Worm (Caenorhabditis elegans) whole organism, mixed stage, embryonic: ENCODE measurements around the gene daf-18.

Experiments used
- M03D4.4 ChIP-seq: sonication (generic microtip); optimal IDR thresholded peaks from 2 replicates; lab custom pipeline; 2017; ENCODE audit warnings: mild to moderate bottlenecking, missing genetic modification characterization, missing compliant biosample characterization
- bed-3 ChIP-seq: fragments of 200-800 bp; sonication (Bioruptor generic); optimal IDR thresholded peaks from 3 replicates; lab custom pipeline; 2018; ENCODE audit warnings: mild to moderate bottlenecking, missing genetic modification characterization, moderate library complexity, missing compliant biosample characterization
- blmp-1 ChIP-seq: fragments of 150-350 bp; optimal IDR thresholded peaks from 2 replicates; lab custom pipeline; 2014; ENCODE audit warnings: missing biosample characterization, missing genetic modification characterization
- ceh-39 ChIP-seq: fragments of 150-350 bp; optimal IDR thresholded peaks from 2 replicates; lab custom pipeline; 2014; ENCODE audit warnings: missing biosample characterization, missing genetic modification characterization
- ces-1 ChIP-seq: fragments of 150-350 bp; optimal IDR thresholded peaks from 2 replicates; lab custom pipeline; 2014; ENCODE audit warnings: missing biosample characterization, missing genetic modification reagents, missing genetic modification characterization
- elt-3 ChIP-seq: fragments of 150-350 bp; optimal IDR thresholded peaks from 2 replicates; lab custom pipeline; 2014; ENCODE audit warnings: missing biosample characterization, missing genetic modification characterization
- lsy-2 ChIP-seq: fragments of 150-350 bp; optimal IDR thresholded peaks from 2 replicates; lab custom pipeline; 2014; ENCODE audit warnings: missing biosample characterization, missing genetic modification characterization
- mep-1 ChIP-seq: fragments of 150-350 bp; optimal IDR thresholded peaks from 2 replicates; lab custom pipeline; 2017; ENCODE audit warnings: missing biosample characterization, missing genetic modification reagents, missing genetic modification characterization, inconsistent platforms
- mls-2 ChIP-seq: sonication (generic microtip); optimal IDR thresholded peaks from 2 replicates; lab custom pipeline; 2016; ENCODE audit warnings: mild to moderate bottlenecking, missing genetic modification characterization, moderate library complexity, missing compliant biosample characterization
- nhr-28 ChIP-seq: fragments of 150-350 bp; optimal IDR thresholded peaks from 2 replicates; lab custom pipeline; 2014; ENCODE audit warnings: missing biosample characterization, missing genetic modification characterization
- sem-2 ChIP-seq: fragments of 200-800 bp; sonication (Bioruptor generic); optimal IDR thresholded peaks from 2 replicates; lab custom pipeline; 2018; ENCODE audit warnings: mild to moderate bottlenecking, missing genetic modification characterization, missing compliant biosample characterization
- unc-120 ChIP-seq: sonication (generic microtip); optimal IDR thresholded peaks from 2 replicates; lab custom pipeline; 2017; ENCODE audit warnings: missing genetic modification characterization, missing compliant biosample characterization; ENCODE audit not compliant: poor library complexity, severe bottlenecking
- zip-8 ChIP-seq: fragments of 150-350 bp; optimal IDR thresholded peaks from 2 replicates; lab custom pipeline; 2014; ENCODE audit warnings: missing biosample characterization, missing genetic modification characterization

The daf-18 gene

ce11 chrIV:373963-374362 lies 51.0 kb downstream of the daf-18 start:
- TF ChIP-seq elt-3 (no peak), mls-2 (no peak), sem-2 (GFP tag; lab: Kevin White, UChicago) (no peak), nhr-28 (tag; lab: Kevin White, UChicago) (no peak), lsy-2 (tag; lab: Kevin White, UChicago) (no peak), zip-8 (tag; lab: Kevin White, UChicago) (no peak), ceh-39 (no peak), mep-1 (tag; lab: Kevin White, UChicago) (no peak), M03D4.4 (no peak)

- peak; percentile 96 for TF ChIP-seq zip-8 (tag; lab: Kevin White, UChicago)
- TF ChIP-seq unc-120 (tag; lab: Kevin White, UChicago), result peak; percentile 62
- TF ChIP-seq bed-3 (GFP tag; lab: Kevin White, UChicago), result no peak
- no peak for TF ChIP-seq blmp-1 (tag; lab: Kevin White, UChicago)
- TF ChIP-seq ces-1 (GFP tag; lab: Kevin White, UChicago), result peak; percentile 70
- peak; percentile 32 for TF ChIP-seq lsy-2 (tag; lab: Kevin White, UChicago)
These were observed 52.7 kb downstream of the daf-18 start for ce11 chrIV:372146-372789.
